Worm (Caenorhabditis elegans) whole organism, young adult: ENCODE data around the gene B0416.2.
A peak's percentile ranks its signal among the peaks of the same experiment; 100 is the strongest.

ENCODE experiments used
- B0261.1 ChIP-seq: sonication (generic microtip); optimal IDR thresholded peaks from 2 replicates; lab custom pipeline; 2016; ENCODE audit warnings: mild to moderate bottlenecking, missing genetic modification characterization, moderate library complexity, missing compliant biosample characterization
- B0336.3 ChIP-seq: fragments of 200-800 bp; sonication (Bioruptor generic); IDR thresholded peaks from 2 replicates; pipeline ENCODE4 v1.3.6; 2022; ENCODE audit warnings: missing genetic modification characterization, missing compliant biosample characterization
- C06A6.2 ChIP-seq: fragments of 200-800 bp; sonication (Bioruptor generic); conservative IDR thresholded peaks from 2 replicates; pipeline ENCODE4 v1.3.6; 2022; ENCODE audit warnings: missing genetic modification characterization, missing compliant biosample characterization
- F22D6.2 ChIP-seq: sonication (generic microtip); optimal IDR thresholded peaks from 2 replicates; lab custom pipeline; 2016; ENCODE audit warnings: mild to moderate bottlenecking, missing genetic modification characterization, missing compliant biosample characterization
- F23B12.7 ChIP-seq: sonication (generic microtip); optimal IDR thresholded peaks from 2 replicates; lab custom pipeline; 2017; ENCODE audit warnings: missing genetic modification characterization, mild to moderate bottlenecking, missing compliant biosample characterization, antibody characterized with exemption, moderate library complexity; ENCODE audit not compliant: insufficient read depth
- F37B4.10 ChIP-seq: fragments of 200-800 bp; sonication (Bioruptor generic); IDR thresholded peaks from 2 replicates; pipeline ENCODE4 v1.3.6; 2022; ENCODE audit warnings: missing genetic modification characterization, missing compliant biosample characterization
- F39B2.1 ChIP-seq: fragments of 200-800 bp; sonication (Bioruptor generic); IDR thresholded peaks from 2 replicates; pipeline ENCODE4 v1.3.6; 2022; ENCODE audit warnings: missing genetic modification reagents, missing genetic modification characterization, missing compliant biosample characterization
- F52B5.7 ChIP-seq: sonication (generic microtip); optimal IDR thresholded peaks from 2 replicates; lab custom pipeline; 2016; ENCODE audit warnings: mild to moderate bottlenecking, missing genetic modification characterization, missing compliant biosample characterization
- K12H6.12 ChIP-seq: fragments of 200-800 bp; sonication (Bioruptor generic); optimal IDR thresholded peaks from 2 replicates; lab custom pipeline; 2018; ENCODE audit warnings: mild to moderate bottlenecking, missing genetic modification characterization, missing compliant biosample characterization
- Y53G8AR.9 ChIP-seq: fragments of 200-800 bp; sonication (Bioruptor generic); conservative IDR thresholded peaks from 2 replicates; pipeline ENCODE4 v1.3.6; 2022; ENCODE audit warnings: missing genetic modification reagents, missing genetic modification characterization, missing compliant biosample characterization
- Y67H2A.10 ChIP-seq: fragments of 200-800 bp; sonication (Bioruptor generic); conservative IDR thresholded peaks from 2 replicates; pipeline ENCODE4 v1.3.6; 2022; ENCODE audit warnings: missing genetic modification reagents, missing genetic modification characterization, missing compliant biosample characterization
- Y95B8A.8 ChIP-seq: fragments of 200-800 bp; sonication (Bioruptor generic); IDR thresholded peaks from 2 replicates; pipeline ENCODE4 v1.3.6; 2022; ENCODE audit warnings: missing genetic modification reagents, missing genetic modification characterization, missing compliant biosample characterization
- ama-1 ChIP-seq, 3 experiments: fragments of 150-350 bp in 1 of 3; sonication (generic microtip) in 2 of 3; optimal IDR thresholded peaks; 2 replicates each; lab custom pipeline; 2014 to 2018; ENCODE audit warnings: missing biosample characterization in 2 of 3, missing genetic modification characterization in 2 of 3, missing genetic modification reagents in 2 of 3
- atf-7 ChIP-seq: sonication (generic microtip); optimal IDR thresholded peaks from 2 replicates; lab custom pipeline; 2017; ENCODE audit warnings: mild to moderate bottlenecking, missing genetic modification characterization, missing compliant biosample characterization
- athp-1 ChIP-seq: sonication (generic microtip); optimal IDR thresholded peaks from 2 replicates; lab custom pipeline; 2017; ENCODE audit warnings: mild to moderate bottlenecking, missing genetic modification characterization, missing compliant biosample characterization
- attf-5 ChIP-seq: fragments of 200-800 bp; sonication (Bioruptor generic); optimal IDR thresholded peaks from 2 replicates; lab custom pipeline; 2018; ENCODE audit warnings: mild to moderate bottlenecking, missing genetic modification characterization, missing compliant biosample characterization
- ccch-3 ChIP-seq: fragments of 200-800 bp; sonication (Bioruptor generic); optimal IDR thresholded peaks from 2 replicates; lab custom pipeline; 2018; ENCODE audit warnings: mild to moderate bottlenecking, missing genetic modification characterization, missing compliant biosample characterization
- cebp-1 ChIP-seq, 2 experiments: fragments of 200-800 bp in 1 of 2; sonication (Bioruptor generic) in 1 of 2; sonication (generic microtip) in 1 of 2; IDR thresholded peaks in 1 of 2; optimal IDR thresholded peaks in 1 of 2; 2 replicates each; pipeline versions ENCODE4 v1.3.6 to Lab custom; 2017 to 2022; ENCODE audit warnings: missing compliant biosample characterization in 2 of 2, missing genetic modification characterization in 2 of 2, mild to moderate bottlenecking in 1 of 2, missing genetic modification reagents in 1 of 2, moderate library complexity in 1 of 2
- ceh-40 ChIP-seq: fragments of 200-800 bp; sonication (Bioruptor generic); IDR thresholded peaks from 2 replicates; pipeline ENCODE4 v1.3.6; 2022; ENCODE audit warnings: missing genetic modification characterization, missing compliant biosample characterization
- ceh-58 ChIP-seq: fragments of 200-800 bp; sonication (Bioruptor generic); IDR thresholded peaks from 2 replicates; pipeline ENCODE4 v1.3.6; 2022; ENCODE audit warnings: missing genetic modification characterization, missing compliant biosample characterization
- chd-7 ChIP-seq: sonication (generic microtip); optimal IDR thresholded peaks from 2 replicates; lab custom pipeline; 2016; ENCODE audit warnings: mild to moderate bottlenecking, missing genetic modification characterization, moderate library complexity, missing compliant biosample characterization
- dox-1 ChIP-seq: fragments of 200-800 bp; sonication (Bioruptor generic); IDR thresholded peaks from 2 replicates; pipeline ENCODE4 v1.3.6; 2022; ENCODE audit warnings: missing genetic modification reagents, missing genetic modification characterization, missing compliant biosample characterization
- dpff-1 ChIP-seq: sonication (generic microtip); optimal IDR thresholded peaks from 2 replicates; lab custom pipeline; 2017; ENCODE audit warnings: mild to moderate bottlenecking, missing genetic modification characterization, missing compliant biosample characterization
- efl-1 ChIP-seq: fragments of 150-350 bp; optimal IDR thresholded peaks from 2 replicates; lab custom pipeline; 2014; ENCODE audit warnings: missing biosample characterization, missing genetic modification reagents, missing genetic modification characterization
- ekl-4 ChIP-seq: fragments of 200-800 bp; sonication (Bioruptor generic); IDR thresholded peaks from 2 replicates; pipeline ENCODE4 v1.3.6; 2022; ENCODE audit warnings: missing genetic modification reagents, missing genetic modification characterization, missing compliant biosample characterization
- hmg-1.2 ChIP-seq: fragments of 200-800 bp; sonication (Bioruptor generic); IDR thresholded peaks from 2 replicates; pipeline ENCODE4 v1.3.6; 2022; ENCODE audit warnings: missing genetic modification reagents, missing genetic modification characterization, missing compliant biosample characterization
- hmg-20 ChIP-seq: fragments of 200-800 bp; sonication (Bioruptor generic); IDR thresholded peaks from 2 replicates; pipeline ENCODE4 v1.3.6; 2022; ENCODE audit warnings: missing genetic modification reagents, missing genetic modification characterization, missing compliant biosample characterization
- hrde-1 ChIP-seq: sonication (generic microtip); optimal IDR thresholded peaks from 2 replicates; lab custom pipeline; 2016; ENCODE audit warnings: missing genetic modification characterization, mild to moderate bottlenecking, missing compliant biosample characterization, moderate library complexity, missing genotype, missing genetic modification reagents, borderline replicate concordance
- lag-1 ChIP-seq: fragments of 200-800 bp; sonication (Bioruptor generic); IDR thresholded peaks from 2 replicates; pipeline ENCODE4 v1.3.6; 2022; ENCODE audit warnings: missing genetic modification reagents, missing genetic modification characterization, missing compliant biosample characterization
- let-526 ChIP-seq: fragments of 200-800 bp; sonication (Bioruptor generic); IDR thresholded peaks from 2 replicates; pipeline ENCODE4 v1.3.6; 2022; ENCODE audit warnings: missing genetic modification reagents, missing genetic modification characterization, missing compliant biosample characterization
- lin-26 ChIP-seq: fragments of 200-800 bp; sonication (Bioruptor generic); IDR thresholded peaks from 2 replicates; pipeline ENCODE4 v1.3.6; 2022; ENCODE audit warnings: missing genetic modification reagents, missing genetic modification characterization, missing compliant biosample characterization
- lin-35 ChIP-seq, 3 experiments: fragments of 150-350 bp in 2 of 3; sonication (generic microtip) in 1 of 3; optimal IDR thresholded peaks; 2 replicates each; lab custom pipeline; 2014 to 2018; ENCODE audit warnings: missing biosample characterization in 3 of 3, missing genetic modification characterization in 3 of 3, missing genetic modification reagents in 3 of 3
- lsy-27 ChIP-seq: sonication (generic microtip); optimal IDR thresholded peaks from 2 replicates; lab custom pipeline; 2017; ENCODE audit warnings: missing genetic modification characterization, mild to moderate bottlenecking, missing compliant biosample characterization, antibody characterized with exemption, missing genotype, borderline replicate concordance; ENCODE audit not compliant: insufficient read depth
- madf-8 ChIP-seq: fragments of 200-800 bp; sonication (Bioruptor generic); conservative IDR thresholded peaks from 2 replicates; pipeline ENCODE4 v1.3.6; 2022; ENCODE audit warnings: missing genetic modification reagents, missing genetic modification characterization, missing compliant biosample characterization
- mcd-1 ChIP-seq: fragments of 200-800 bp; sonication (Bioruptor generic); IDR thresholded peaks from 2 replicates; pipeline ENCODE4 v1.3.6; 2022; ENCODE audit warnings: missing genetic modification reagents, missing genetic modification characterization, missing compliant biosample characterization
- nfyb-1 ChIP-seq: fragments of 200-800 bp; sonication (Bioruptor generic); IDR thresholded peaks from 2 replicates; pipeline ENCODE4 v1.3.6; 2022; ENCODE audit warnings: missing genetic modification reagents, missing genetic modification characterization, missing compliant biosample characterization
- nhr-120 ChIP-seq: fragments of 200-800 bp; sonication (Bioruptor generic); IDR thresholded peaks from 2 replicates; pipeline ENCODE4 v1.3.6; 2022; ENCODE audit warnings: missing genetic modification characterization, missing compliant biosample characterization
- nhr-179 ChIP-seq: sonication (generic microtip); optimal IDR thresholded peaks from 2 replicates; lab custom pipeline; 2016; ENCODE audit warnings: mild to moderate bottlenecking, missing genetic modification characterization, missing compliant biosample characterization
- rec-8 ChIP-seq, 2 experiments: sonication (generic microtip); optimal IDR thresholded peaks; 2 replicates each; lab custom pipeline; 2016; ENCODE audit warnings: mild to moderate bottlenecking in 2 of 2, missing genetic modification characterization in 2 of 2, missing genetic modification reagents in 2 of 2, missing genotype in 2 of 2, missing biosample characterization in 1 of 2, missing compliant biosample characterization in 1 of 2, moderate library complexity in 1 of 2
- repo-1 ChIP-seq: sonication (generic microtip); optimal IDR thresholded peaks from 2 replicates; lab custom pipeline; 2017; ENCODE audit warnings: mild to moderate bottlenecking, missing genetic modification characterization, missing compliant biosample characterization
- snpc-4 ChIP-seq, 5 experiments: fragments of 150-350 bp in 1 of 5; sonication (generic microtip) in 4 of 5; optimal IDR thresholded peaks; 2 replicates each; lab custom pipeline; 2014 to 2018; ENCODE audit warnings: missing genetic modification characterization in 5 of 5, missing biosample characterization in 3 of 5, antibody characterized with exemption in 2 of 5, mild to moderate bottlenecking in 2 of 5, missing compliant biosample characterization in 2 of 5, missing genotype in 2 of 5, moderate library complexity in 2 of 5, missing genetic modification reagents in 1 of 5
- somi-1 ChIP-seq: fragments of 200-800 bp; sonication (Bioruptor generic); optimal IDR thresholded peaks from 2 replicates; lab custom pipeline; 2018; ENCODE audit warnings: mild to moderate bottlenecking, missing genetic modification characterization, missing compliant biosample characterization
- zfh-2 ChIP-seq: fragments of 200-800 bp; sonication (Bioruptor generic); conservative IDR thresholded peaks from 2 replicates; pipeline ENCODE4 v1.3.6; 2022; ENCODE audit warnings: missing genetic modification reagents, missing genetic modification characterization, missing compliant biosample characterization
- zim-3 ChIP-seq: sonication (generic microtip); optimal IDR thresholded peaks from 2 replicates; lab custom pipeline; 2017; ENCODE audit warnings: mild to moderate bottlenecking, missing genetic modification characterization, moderate library complexity, missing compliant biosample characterization
- ztf-18 ChIP-seq: sonication (generic microtip); optimal IDR thresholded peaks from 2 replicates; lab custom pipeline; 2016; ENCODE audit warnings: missing genotype, mild to moderate bottlenecking, missing genetic modification characterization, missing compliant biosample characterization
- ztf-22 ChIP-seq: fragments of 200-800 bp; sonication (Bioruptor generic); optimal IDR thresholded peaks from 2 replicates; lab custom pipeline; 2018; ENCODE audit warnings: mild to moderate bottlenecking, missing genetic modification characterization, moderate library complexity, missing compliant biosample characterization
- ztf-6 ChIP-seq: fragments of 200-800 bp; sonication (Bioruptor generic); IDR thresholded peaks from 2 replicates; pipeline ENCODE4 v1.3.6; 2022; ENCODE audit warnings: missing genetic modification reagents, missing genetic modification characterization, missing compliant biosample characterization

The B0416.2 gene

DNA sequence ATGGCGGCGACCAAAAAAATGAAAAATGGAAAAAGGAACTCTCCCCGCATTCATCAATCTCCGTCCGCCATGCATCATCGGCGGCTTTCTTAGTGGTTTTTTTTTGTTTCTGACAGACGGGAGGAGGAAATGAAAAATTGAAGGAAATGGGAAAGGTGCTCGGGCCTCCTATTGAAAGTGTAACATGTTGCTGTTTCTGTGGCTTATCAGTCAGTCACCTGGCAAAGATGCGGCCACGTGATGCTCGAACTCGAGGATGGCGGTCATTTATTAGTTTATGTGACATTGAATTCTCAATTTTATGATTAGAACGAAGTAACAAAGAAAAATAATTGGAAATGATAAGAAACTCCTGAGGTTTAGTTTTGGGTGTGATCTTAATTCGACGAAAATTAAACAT is 34.3 kb upstream of the B0416.2 start (continued):
- no peak for TF ChIP-seq snpc-4 (GFP tag; optimal IDR thresholded peaks at IDR 0.05; lab: Kevin White, UChicago)
- TF ChIP-seq snpc-4 (tag; optimal IDR thresholded peaks at IDR 0.05; lab: Kevin White, UChicago): no peak
- no peak for TF ChIP-seq lag-1
- TF ChIP-seq somi-1 (GFP tag; lab: Kevin White, UChicago): no peak
- TF ChIP-seq lin-35 (GFP tag; optimal IDR thresholded peaks at IDR 0.05; lab: Kevin White, UChicago): no peak
- no peak for TF ChIP-seq rec-8 (tag; optimal IDR thresholded peaks at IDR 0.05; lab: Kevin White, UChicago)
- TF ChIP-seq madf-8: no peak
- TF ChIP-seq ccch-3 (GFP tag; lab: Kevin White, UChicago): no peak
- TF ChIP-seq attf-5 (GFP tag; lab: Kevin White, UChicago): no peak
- no peak for TF ChIP-seq ama-1 (optimal IDR thresholded peaks at IDR 0.05; lab: Kevin White, UChicago)
- no peak for TF ChIP-seq ama-1 (GFP tag; optimal IDR thresholded peaks at IDR 0.05; lab: Kevin White, UChicago)
- TF ChIP-seq repo-1 (tag; lab: Kevin White, UChicago): no peak
- TF ChIP-seq athp-1 (tag; lab: Kevin White, UChicago): no peak
- no peak for TF ChIP-seq F37B4.10 (GFP tag; lab: Robert Waterston, UW)
- no peak for TF ChIP-seq hrde-1 (tag; lab: Kevin White, UChicago)
- TF ChIP-seq Y67H2A.10 (GFP tag; lab: Robert Waterston, UW): no peak
- TF ChIP-seq let-526 (GFP tag; lab: Robert Waterston, UW): peak; percentile 46; the same call in 1 of the 2 replicates
- TF ChIP-seq Y95B8A.8 (GFP tag; lab: Robert Waterston, UW): no peak
- no peak for TF ChIP-seq B0261.1 (tag; lab: Kevin White, UChicago)
- peak; percentile 40; the same call in 1 of the 2 replicates for TF ChIP-seq dox-1 (GFP tag; lab: Robert Waterston, UW)
- no peak for TF ChIP-seq lsy-27 (tag; lab: Kevin White, UChicago)
- TF ChIP-seq lin-26 (GFP tag; lab: Robert Waterston, UW): no peak
- TF ChIP-seq ztf-18 (tag; lab: Kevin White, UChicago): no peak
- no peak for TF ChIP-seq chd-7 (tag; lab: Kevin White, UChicago)
- TF ChIP-seq ekl-4: no peak
- TF ChIP-seq K12H6.12 (tag; lab: Kevin White, UChicago): no peak
- no peak for TF ChIP-seq zfh-2
- no peak for TF ChIP-seq ceh-58 (GFP tag; lab: Robert Waterston, UW)
- peak; percentile 16 for TF ChIP-seq ztf-22
- no peak for TF ChIP-seq nhr-120
- peak; percentile 44; the same call in 1 of the 2 replicates for TF ChIP-seq B0336.3 (GFP tag; lab: Robert Waterston, UW)
- no peak for TF ChIP-seq zim-3 (tag; lab: Kevin White, UChicago)
- TF ChIP-seq F52B5.7: no peak
- peak; percentile 46; the same call in 1 of the 2 replicates for TF ChIP-seq nfyb-1
- TF ChIP-seq F39B2.1 (GFP tag; lab: Robert Waterston, UW): no peak
- peak; percentile 35; the same call in 1 of the 2 replicates for TF ChIP-seq cebp-1 (GFP tag; IDR thresholded peaks at IDR 0.05; lab: Robert Waterston, UW)
- TF ChIP-seq cebp-1 (tag; optimal IDR thresholded peaks at IDR 0.05; lab: Kevin White, UChicago): peak; percentile 69
- 0 out of 2 replicates have a peak, but pooled peaks have one; percentile 29 for TF ChIP-seq Y53G8AR.9
- no peak for TF ChIP-seq F23B12.7
- TF ChIP-seq mcd-1: no peak
- no peak for TF ChIP-seq dpff-1 (tag; lab: Kevin White, UChicago)
- TF ChIP-seq hmg-20 (GFP tag; lab: Robert Waterston, UW): no peak
- TF ChIP-seq atf-7 (tag; lab: Kevin White, UChicago): peak; percentile 61
- TF ChIP-seq nhr-179 (tag; lab: Kevin White, UChicago): no peak
- TF ChIP-seq ztf-6 (GFP tag; lab: Robert Waterston, UW): no peak
- TF ChIP-seq C06A6.2 (GFP tag; lab: Robert Waterston, UW): no peak
- TF ChIP-seq hmg-1.2: no peak
- peak; percentile 30 for TF ChIP-seq F22D6.2
- no peak for TF ChIP-seq ceh-40
- TF ChIP-seq efl-1 (GFP tag; lab: Kevin White, UChicago): no peak
